Fruit fly (Drosophila melanogaster): ENCODE measurements around the gene dsx.

dm6 chr3R:8009080-8009620, 41.9 kb upstream of the dsx start, which contains the start of the genes CG11052 and CG3223:
- TF ChIP-seq h (optimal IDR thresholded peaks at IDR 0.05) = no peak
- TF ChIP-seq psq (optimal IDR thresholded peaks at IDR 0.05) = no peak
- TF ChIP-seq ttk (optimal IDR thresholded peaks at IDR 0.05) = no peak
